Fruit fly (Drosophila melanogaster) whole organism, embryonic: ENCODE data around the gene Rpn9.

Experiments
- Atf3 ChIP-seq: fragments of 200-800 bp; sonication (Bioruptor generic); optimal IDR thresholded peaks from 3 replicates; lab custom pipeline; 2016; ENCODE audit warnings: missing biosample characterization, missing genetic modification characterization
- Atf6 ChIP-seq: fragments of 200-800 bp; sonication (Bioruptor generic); IDR thresholded peaks from 2 replicates; pipeline ENCODE4 v1.3.6; 2022; ENCODE audit warnings: missing biosample characterization, missing genetic modification characterization
- CG10267 ChIP-seq: fragments of 200-800 bp; sonication (Bioruptor generic); optimal IDR thresholded peaks from 2 replicates; lab custom pipeline; 2018; ENCODE audit warnings: missing biosample characterization, mild to moderate bottlenecking, missing genetic modification characterization, moderate library complexity
- CG10321 ChIP-seq: fragments of 200-800 bp; sonication (Bioruptor generic); IDR thresholded peaks from 2 replicates; pipeline ENCODE4 v1.3.6; 2022; ENCODE audit warnings: missing biosample characterization, missing genetic modification characterization
- CG10462 ChIP-seq: fragments of 200-800 bp; sonication (Bioruptor generic); optimal IDR thresholded peaks from 2 replicates; lab custom pipeline; 2016; ENCODE audit warnings: missing biosample characterization, missing genetic modification characterization
- CG10979 ChIP-seq: fragments of 200-800 bp; sonication (Bioruptor generic); optimal IDR thresholded peaks from 2 replicates; lab custom pipeline; 2018; ENCODE audit warnings: missing biosample characterization, mild to moderate bottlenecking, missing genetic modification characterization, moderate library complexity
- CG12299 ChIP-seq: fragments of 200-800 bp; sonication (Bioruptor generic); optimal IDR thresholded peaks from 2 replicates; lab custom pipeline; 2018; ENCODE audit warnings: missing biosample characterization, mild to moderate bottlenecking, missing genetic modification characterization
- CG1233 ChIP-seq: fragments of 200-800 bp; sonication (Bioruptor generic); optimal IDR thresholded peaks from 4 replicates; lab custom pipeline; 2018; ENCODE audit warnings: missing biosample characterization, mild to moderate bottlenecking, missing genetic modification characterization
- CG14965 ChIP-seq: fragments of 200-800 bp; sonication (Bioruptor generic); optimal IDR thresholded peaks from 2 replicates; lab custom pipeline; 2016; ENCODE audit warnings: missing biosample characterization, missing genetic modification characterization, borderline replicate concordance
- CG1529 ChIP-seq: fragments of 200-800 bp; sonication (Bioruptor generic); optimal IDR thresholded peaks from 3 replicates; lab custom pipeline; 2018; ENCODE audit warnings: missing biosample characterization, missing genetic modification characterization
- CG16863 ChIP-seq: fragments of 200-800 bp; sonication (Bioruptor generic); optimal IDR thresholded peaks from 3 replicates; lab custom pipeline; 2016; ENCODE audit warnings: missing biosample characterization, missing genetic modification characterization
- CG18599 ChIP-seq: fragments of 200-800 bp; sonication (Bioruptor generic); optimal IDR thresholded peaks from 3 replicates; lab custom pipeline; 2017; ENCODE audit warnings: missing biosample characterization, missing genetic modification characterization, mild to moderate bottlenecking, moderate library complexity, missing genetic modification reagents
- CG2678 ChIP-seq: fragments of 200-800 bp; sonication (Bioruptor generic); optimal IDR thresholded peaks from 3 replicates; lab custom pipeline; 2019; ENCODE audit warnings: missing biosample characterization, mild to moderate bottlenecking, missing genetic modification characterization, moderate library complexity
- CG33557 ChIP-seq: fragments of 200-800 bp; sonication (Bioruptor generic); optimal IDR thresholded peaks from 2 replicates; lab custom pipeline; 2019; ENCODE audit warnings: missing biosample characterization, mild to moderate bottlenecking, missing genetic modification characterization, moderate library complexity
- CG3726 ChIP-seq: fragments of 200-800 bp; sonication (Bioruptor generic); IDR thresholded peaks from 3 replicates; pipeline ENCODE4, ENCODE4 v1.3.6; 2022; ENCODE audit warnings: missing biosample characterization, missing genetic modification characterization
- CG4424 ChIP-seq: fragments of 200-800 bp; sonication (Bioruptor generic); optimal IDR thresholded peaks from 3 replicates; lab custom pipeline; 2016; ENCODE audit warnings: missing biosample characterization, missing genetic modification characterization
- CG4820 ChIP-seq: fragments of 200-800 bp; sonication (Bioruptor generic); optimal IDR thresholded peaks from 3 replicates; lab custom pipeline; 2016; ENCODE audit warnings: missing biosample characterization, missing genetic modification characterization
- CG5245 ChIP-seq: fragments of 200-800 bp; sonication (Bioruptor generic); optimal IDR thresholded peaks from 3 replicates; lab custom pipeline; 2016; ENCODE audit warnings: missing biosample characterization, missing genetic modification characterization
- CG5953 ChIP-seq: fragments of 200-800 bp; sonication (Bioruptor generic); IDR thresholded peaks from 2 replicates; pipeline ENCODE4 v1.3.6; 2022; ENCODE audit warnings: missing biosample characterization, missing genetic modification characterization
- CG6654 ChIP-seq: fragments of 200-800 bp; sonication (Bioruptor generic); optimal IDR thresholded peaks from 2 replicates; lab custom pipeline; 2017; ENCODE audit warnings: missing biosample characterization, mild to moderate bottlenecking, missing genetic modification characterization
- CG6791 ChIP-seq: fragments of 200-800 bp; sonication (Bioruptor generic); IDR thresholded peaks from 3 replicates; pipeline ENCODE4 v1.3.6; 2022; ENCODE audit warnings: missing biosample characterization, missing genetic modification characterization; ENCODE audit not compliant: partially characterized antibody
- CG8478 ChIP-seq: fragments of >200 bp; optimal IDR thresholded peaks from 2 replicates; lab custom pipeline; 2018
- CHES-1-like ChIP-seq: fragments of 200-800 bp; sonication (Bioruptor generic); optimal IDR thresholded peaks from 2 replicates; lab custom pipeline; 2016; ENCODE audit warnings: missing biosample characterization, missing genetic modification characterization
- Ets65A ChIP-seq: fragments of 200-800 bp; sonication (Bioruptor generic); peaks from one replicate; lab custom pipeline; 2016; ENCODE audit warnings: missing biosample characterization, missing genetic modification characterization
- Gug ChIP-seq: fragments of 200-800 bp; sonication (Bioruptor generic); IDR thresholded peaks from 4 replicates; pipeline ENCODE4 v1.3.6; 2022; ENCODE audit warnings: missing biosample characterization, missing genetic modification characterization
- H15 ChIP-seq: fragments of 200-800 bp; sonication (Bioruptor generic); IDR thresholded peaks from 3 replicates; pipeline ENCODE4 v1.3.6; 2022; ENCODE audit warnings: missing biosample characterization, missing genetic modification characterization
- HLH54F ChIP-seq: fragments of 200-800 bp; sonication (Bioruptor generic); optimal IDR thresholded peaks from 3 replicates; lab custom pipeline; 2016; ENCODE audit warnings: missing biosample characterization, missing genetic modification characterization
- Hr3 ChIP-seq: fragments of 200-800 bp; sonication (Bioruptor generic); optimal IDR thresholded peaks from 3 replicates; lab custom pipeline; 2016; ENCODE audit warnings: missing biosample characterization, missing genetic modification characterization
- Lhr ChIP-seq: fragments of 200-800 bp; sonication (Bioruptor generic); optimal IDR thresholded peaks from 3 replicates; lab custom pipeline; 2017; ENCODE audit warnings: mild to moderate bottlenecking, missing biosample characterization, missing genetic modification reagents, missing genetic modification characterization
- MBD-R2 ChIP-seq: fragments of 200-800 bp; sonication (Bioruptor generic); IDR thresholded peaks from 2 replicates; pipeline ENCODE4 v1.3.6; 2022; ENCODE audit warnings: missing biosample characterization, missing genetic modification characterization
- MESR4 ChIP-seq: fragments of 200-800 bp; sonication (Bioruptor generic); optimal IDR thresholded peaks from 2 replicates; lab custom pipeline; 2018; ENCODE audit warnings: missing biosample characterization, mild to moderate bottlenecking, missing genetic modification characterization, moderate library complexity
- Mad ChIP-seq: fragments of 200-800 bp; sonication (Bioruptor generic); optimal IDR thresholded peaks from 2 replicates; lab custom pipeline; 2016; ENCODE audit warnings: missing biosample characterization, missing genetic modification characterization
- Nf-YA ChIP-seq: fragments of 200-800 bp; sonication (Bioruptor generic); IDR thresholded peaks from 2 replicates; pipeline ENCODE4 v1.3.6; 2022; ENCODE audit warnings: missing biosample characterization, missing genetic modification characterization
- Optix ChIP-seq: fragments of 200-800 bp; sonication (Bioruptor generic); IDR thresholded peaks from 3 replicates; pipeline ENCODE4 v1.3.6; 2022; ENCODE audit warnings: missing biosample characterization, missing genetic modification characterization
- Poxn ChIP-seq: fragments of 200-800 bp; sonication (Bioruptor generic); IDR thresholded peaks from 2 replicates; pipeline ENCODE4 v1.3.6; 2022; ENCODE audit warnings: missing biosample characterization, missing genetic modification characterization
- Sry-δ ChIP-seq: fragments of 200-800 bp; sonication (Bioruptor generic); optimal IDR thresholded peaks from 2 replicates; lab custom pipeline; 2016; ENCODE audit warnings: missing biosample characterization, missing genetic modification characterization
- abd-A ChIP-seq: fragments of 200-800 bp; sonication (Bioruptor generic); optimal IDR thresholded peaks from 3 replicates; lab custom pipeline; 2019; ENCODE audit warnings: missing biosample characterization, mild to moderate bottlenecking, missing genetic modification characterization, moderate library complexity
- ato ChIP-seq: fragments of 200-800 bp; sonication (Bioruptor generic); IDR thresholded peaks from 2 replicates; pipeline ENCODE4 v1.3.6; 2022; ENCODE audit warnings: missing biosample characterization, missing genetic modification characterization; ENCODE audit not compliant: partially characterized antibody
- bowl ChIP-seq: fragments of 200-800 bp; sonication (Bioruptor generic); IDR thresholded peaks from 2 replicates; pipeline ENCODE4 v1.3.6; 2022; ENCODE audit warnings: missing biosample characterization, missing genetic modification characterization
- cas ChIP-seq: fragments of 200-800 bp; sonication (Bioruptor generic); IDR thresholded peaks from 2 replicates; pipeline ENCODE4 v1.3.6; 2022; ENCODE audit warnings: missing biosample characterization, missing genetic modification characterization
- ewg ChIP-seq: fragments of 200-800 bp; sonication (Bioruptor generic); optimal IDR thresholded peaks from 3 replicates; lab custom pipeline; 2017; ENCODE audit warnings: mild to moderate bottlenecking, missing biosample characterization, missing genetic modification reagents, missing genetic modification characterization
- fd64A ChIP-seq: fragments of 200-800 bp; sonication (Bioruptor generic); optimal IDR thresholded peaks from 3 replicates; lab custom pipeline; 2018; ENCODE audit warnings: missing biosample characterization, mild to moderate bottlenecking, missing genetic modification characterization
- gem ChIP-seq: fragments of 200-800 bp; sonication (Bioruptor generic); optimal IDR thresholded peaks from 2 replicates; lab custom pipeline; 2019; ENCODE audit warnings: missing biosample characterization, mild to moderate bottlenecking, missing genetic modification characterization, moderate library complexity
- jing ChIP-seq: fragments of 200-800 bp; sonication (Bioruptor generic); optimal IDR thresholded peaks from 2 replicates; lab custom pipeline; 2018; ENCODE audit warnings: missing biosample characterization, mild to moderate bottlenecking, missing genetic modification characterization
- ranshi ChIP-seq: fragments of 200-800 bp; sonication (Bioruptor generic); IDR thresholded peaks from 2 replicates; pipeline ENCODE4 v1.3.6; 2022; ENCODE audit warnings: missing biosample characterization, missing genetic modification characterization
- rib ChIP-seq: fragments of 200-800 bp; sonication (Bioruptor generic); IDR thresholded peaks from 2 replicates; pipeline ENCODE4 v1.3.6; 2022; ENCODE audit warnings: missing biosample characterization, missing genetic modification characterization
- schlank ChIP-seq: fragments of 200-800 bp; sonication (Bioruptor generic); optimal IDR thresholded peaks from 2 replicates; lab custom pipeline; 2018; ENCODE audit warnings: missing biosample characterization, mild to moderate bottlenecking, missing genetic modification characterization
- sens ChIP-seq: fragments of 200-800 bp; sonication (Bioruptor generic); peaks from one replicate; lab custom pipeline; 2016; ENCODE audit warnings: missing biosample characterization, missing genetic modification characterization
- slou ChIP-seq: fragments of 200-800 bp; sonication (Bioruptor generic); optimal IDR thresholded peaks from 3 replicates; lab custom pipeline; 2016; ENCODE audit warnings: missing biosample characterization, missing genetic modification characterization
- sob ChIP-seq: fragments of 200-800 bp; sonication (Bioruptor generic); IDR thresholded peaks from 2 replicates; pipeline ENCODE4 v1.3.6; 2022; ENCODE audit warnings: missing biosample characterization, missing genetic modification characterization
- ttk ChIP-seq: fragments of 200-800 bp; sonication (Bioruptor generic); IDR thresholded peaks from 2 replicates; pipeline ENCODE4 v2.1.2; 2022; ENCODE audit warnings: missing biosample characterization, missing genetic modification characterization
- wek ChIP-seq: fragments of 200-800 bp; sonication (Bioruptor generic); optimal IDR thresholded peaks from 3 replicates; lab custom pipeline; 2018; ENCODE audit warnings: missing biosample characterization, mild to moderate bottlenecking, missing genetic modification characterization, moderate library complexity

The Rpn9 gene

DNA sequence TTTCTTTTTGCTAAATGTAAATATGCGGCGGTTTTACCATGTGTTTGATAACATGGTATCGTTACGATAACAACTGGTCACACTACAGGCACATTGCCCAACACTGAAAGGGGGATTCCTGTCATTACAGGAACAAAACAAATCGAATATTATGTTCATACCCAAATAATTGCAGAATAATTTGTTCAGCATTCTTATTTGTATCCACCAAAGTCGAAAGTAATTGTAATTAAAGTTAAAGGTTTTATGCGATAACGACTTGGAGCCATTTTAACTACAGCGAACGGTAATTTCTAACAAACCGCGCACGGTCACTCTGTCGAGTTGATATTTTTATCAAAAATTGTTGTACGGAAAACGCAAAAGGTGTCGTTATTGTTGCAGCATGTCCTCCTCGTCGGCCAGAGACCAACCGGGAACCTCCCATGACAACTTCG, 34.2 kb upstream of the Rpn9 start, which contains the start of the genes CG10214 and CG10375 (continued):
- TF ChIP-seq cas, result 0 out of 2 replicates have a peak, but pooled peaks have one; percentile 38
- TF ChIP-seq H15 (GFP tag; lab: Robert Waterston, UW), result no peak
- TF ChIP-seq CG14965, result no peak
- peak; percentile 90 for TF ChIP-seq CHES-1-like (GFP tag; lab: Kevin White, UChicago)
- TF ChIP-seq CG5245 (GFP tag; lab: Kevin White, UChicago), result peak; percentile 42
- TF ChIP-seq Poxn (GFP tag; lab: Robert Waterston, UW), result no peak
- TF ChIP-seq CG12299 (tag; lab: Kevin White, UChicago), result peak; percentile 55
- no peak for TF ChIP-seq CG10321 (GFP tag; lab: Robert Waterston, UW)
- no peak for TF ChIP-seq abd-A (tag; lab: Kevin White, UChicago)
- TF ChIP-seq CG4820 (GFP tag; lab: Kevin White, UChicago), result peak; percentile 70
- no peak for TF ChIP-seq CG8478 (lab: Kevin White, UChicago)
- TF ChIP-seq CG6791 (GFP tag; lab: Robert Waterston, UW), result no peak
- TF ChIP-seq jing (GFP tag; lab: Kevin White, UChicago), result no peak
- TF ChIP-seq CG33557 (GFP tag; lab: Kevin White, UChicago), result peak; percentile 49
- TF ChIP-seq fd64A (GFP tag; lab: Kevin White, UChicago), result no peak
- no peak for TF ChIP-seq Nf-YA
- peak; percentile 65 for TF ChIP-seq Mad (GFP tag; lab: Kevin White, UChicago)
- TF ChIP-seq Hr3, result peak; percentile 68
- TF ChIP-seq CG10979 (tag; lab: Kevin White, UChicago), result peak; percentile 64
- TF ChIP-seq slou (GFP tag; lab: Kevin White, UChicago), result no peak
- peak; percentile 75 for TF ChIP-seq CG4424 (GFP tag; lab: Kevin White, UChicago)
- TF ChIP-seq CG2678 (tag; lab: Kevin White, UChicago), result peak; percentile 74
- TF ChIP-seq MESR4, result peak; percentile 83
- peak; percentile 78 for TF ChIP-seq Sry-δ (GFP tag; lab: Kevin White, UChicago)
- peak; percentile 99 for TF ChIP-seq CG10267 (tag; lab: Kevin White, UChicago)
- peak; percentile 78 for TF ChIP-seq CG18599 (GFP tag; lab: Kevin White, UChicago)
- peak; percentile 100 for TF ChIP-seq wek (GFP tag; lab: Kevin White, UChicago)
- TF ChIP-seq ato, result no peak
- TF ChIP-seq ttk (GFP tag; lab: Robert Waterston, UW), result peak; percentile 52
- 0 out of 2 replicates have a peak, but pooled peaks have one; percentile 44 for TF ChIP-seq Atf6 (GFP tag; lab: Robert Waterston, UW)
- TF ChIP-seq CG5953, result no peak
- TF ChIP-seq sob (GFP tag; lab: Robert Waterston, UW), result peak; percentile 73; the same call in 1 of the 2 replicates
- peak; percentile 80 for TF ChIP-seq HLH54F (GFP tag; lab: Kevin White, UChicago)
- TF ChIP-seq CG3726, result no peak
- peak; percentile 92 for TF ChIP-seq MBD-R2 (GFP tag; lab: Robert Waterston, UW)
- peak; percentile 30 for TF ChIP-seq schlank (tag; lab: Kevin White, UChicago)
- TF ChIP-seq bowl, result no peak
- no peak for TF ChIP-seq rib (GFP tag; lab: Robert Waterston, UW)
- TF ChIP-seq ewg (GFP tag; lab: Kevin White, UChicago), result peak; percentile 68
- 0 out of 3 replicates have a peak, but pooled peaks have one; percentile 25 for TF ChIP-seq Optix (GFP tag; lab: Robert Waterston, UW)
- peak; percentile 94 for TF ChIP-seq sens
- peak; percentile 48 for TF ChIP-seq Atf3 (GFP tag; lab: Kevin White, UChicago)
- TF ChIP-seq Ets65A (GFP tag; lab: Kevin White, UChicago), result peak; percentile 97
- TF ChIP-seq Lhr (GFP tag; lab: Kevin White, UChicago), result peak; percentile 53
- TF ChIP-seq ranshi (GFP tag; lab: Robert Waterston, UW), result peak; percentile 36; the same call in 1 of the 2 replicates
- peak; percentile 49 for TF ChIP-seq CG1233
- no peak for TF ChIP-seq CG6654 (GFP tag; lab: Kevin White, UChicago)
- TF ChIP-seq Gug, result peak; percentile 30; the same call in 1 of the 4 replicates
- peak; percentile 78 for TF ChIP-seq gem (tag; lab: Kevin White, UChicago)
- TF ChIP-seq CG1529 (GFP tag; lab: Kevin White, UChicago), result peak; percentile 24
- peak; percentile 76 for TF ChIP-seq CG16863 (GFP tag; lab: Kevin White, UChicago)
- TF ChIP-seq CG10462, result peak; percentile 71
